Worm (Caenorhabditis elegans) whole organism, young adult: ENCODE data around the gene C55B6.5.

ENCODE experiments used
- C17E4.6 ChIP-seq: fragments of 200-800 bp; sonication (Bioruptor generic); IDR thresholded peaks from 2 replicates; pipeline ENCODE4 v1.3.6; 2022; ENCODE audit warnings: missing genetic modification reagents, missing genetic modification characterization, missing compliant biosample characterization
- T26A5.8 ChIP-seq: sonication (generic microtip); optimal IDR thresholded peaks from 2 replicates; lab custom pipeline; 2016; ENCODE audit warnings: missing genetic modification characterization, missing compliant biosample characterization
- ZK185.1 ChIP-seq: sonication (generic microtip); optimal IDR thresholded peaks from 2 replicates; lab custom pipeline; 2016; ENCODE audit warnings: mild to moderate bottlenecking, missing genetic modification characterization, missing compliant biosample characterization; ENCODE audit not compliant: poor library complexity, severe bottlenecking
- ama-1 ChIP-seq, 3 experiments: fragments of 150-350 bp in 1 of 3; sonication (generic microtip) in 2 of 3; optimal IDR thresholded peaks; 2 replicates each; lab custom pipeline; 2014 to 2018; ENCODE audit warnings: missing biosample characterization in 2 of 3, missing genetic modification characterization in 2 of 3, missing genetic modification reagents in 2 of 3
- ccch-3 ChIP-seq: fragments of 200-800 bp; sonication (Bioruptor generic); optimal IDR thresholded peaks from 2 replicates; lab custom pipeline; 2018; ENCODE audit warnings: mild to moderate bottlenecking, missing genetic modification characterization, missing compliant biosample characterization
- cebp-1 ChIP-seq, 2 experiments: fragments of 200-800 bp in 1 of 2; sonication (Bioruptor generic) in 1 of 2; sonication (generic microtip) in 1 of 2; IDR thresholded peaks in 1 of 2; optimal IDR thresholded peaks in 1 of 2; 2 replicates each; pipeline versions ENCODE4 v1.3.6 to Lab custom; 2017 to 2022; ENCODE audit warnings: missing compliant biosample characterization in 2 of 2, missing genetic modification characterization in 2 of 2, mild to moderate bottlenecking in 1 of 2, missing genetic modification reagents in 1 of 2, moderate library complexity in 1 of 2
- efl-1 ChIP-seq: fragments of 150-350 bp; optimal IDR thresholded peaks from 2 replicates; lab custom pipeline; 2014; ENCODE audit warnings: missing biosample characterization, missing genetic modification reagents, missing genetic modification characterization
- him-1 ChIP-seq: sonication (generic microtip); optimal IDR thresholded peaks from 2 replicates; lab custom pipeline; 2016; ENCODE audit warnings: missing genotype, missing genetic modification reagents, missing genetic modification characterization, missing compliant biosample characterization
- sea-2 ChIP-seq: fragments of 200-800 bp; sonication (Bioruptor generic); IDR thresholded peaks from 2 replicates; pipeline ENCODE4 v1.3.6; 2022; ENCODE audit warnings: missing genetic modification characterization, missing compliant biosample characterization
- snpc-4 ChIP-seq, 5 experiments: fragments of 150-350 bp in 1 of 5; sonication (generic microtip) in 4 of 5; optimal IDR thresholded peaks; 2 replicates each; lab custom pipeline; 2014 to 2018; ENCODE audit warnings: missing genetic modification characterization in 5 of 5, missing biosample characterization in 3 of 5, antibody characterized with exemption in 2 of 5, mild to moderate bottlenecking in 2 of 5, missing compliant biosample characterization in 2 of 5, missing genotype in 2 of 5, moderate library complexity in 2 of 5, missing genetic modification reagents in 1 of 5
- ztf-22 ChIP-seq: fragments of 200-800 bp; sonication (Bioruptor generic); optimal IDR thresholded peaks from 2 replicates; lab custom pipeline; 2018; ENCODE audit warnings: mild to moderate bottlenecking, missing genetic modification characterization, moderate library complexity, missing compliant biosample characterization

ce11 chrX:7210467-7211107 lies 5.5 kb upstream of the C55B6.5 start:
- TF ChIP-seq cebp-1 (GFP tag; IDR thresholded peaks at IDR 0.05; lab: Robert Waterston, UW) (no peak), cebp-1 (tag; optimal IDR thresholded peaks at IDR 0.05; lab: Kevin White, UChicago) (no peak), efl-1 (GFP tag; lab: Kevin White, UChicago) (no peak), ZK185.1 (tag; lab: Kevin White, UChicago) (no peak), ztf-22 (GFP tag; lab: Kevin White, UChicago) (no peak), sea-2 (GFP tag; lab: Robert Waterston, UW) (no peak), T26A5.8 (tag; lab: Kevin White, UChicago) (no peak), him-1 (tag; lab: Kevin White, UChicago) (no peak), snpc-4 (GFP tag; optimal IDR thresholded peaks at IDR 0.05; lab: Kevin White, UChicago) (no peak), snpc-4 (tag; optimal IDR thresholded peaks at IDR 0.05; lab: Kevin White, UChicago) (no peak), ccch-3 (GFP tag; lab: Kevin White, UChicago) (no peak), ama-1 (optimal IDR thresholded peaks at IDR 0.05; lab: Kevin White, UChicago) (no peak), ama-1 (GFP tag; optimal IDR thresholded peaks at IDR 0.05; lab: Kevin White, UChicago) (no peak), C17E4.6 (GFP tag; lab: Robert Waterston, UW) (no peak)
